Fruit fly (Drosophila melanogaster) Kc167 (cell line): ENCODE data around the gene N.

Experiments
- h ChIP-seq: fragments of >200 bp; optimal IDR thresholded peaks from 3 replicates; lab custom pipeline; 2018; ENCODE audit warnings: missing external identifiers
- insv ChIP-seq: fragments of >200 bp; optimal IDR thresholded peaks from 3 replicates; lab custom pipeline; 2018; ENCODE audit warnings: missing external identifiers
- ttk ChIP-seq: sonication (Bioruptor generic); optimal IDR thresholded peaks from 2 replicates; lab custom pipeline; 2017; ENCODE audit warnings: missing external identifiers

dm6 chrX:3189155-3189554, 54.5 kb downstream of the N start:
- TF ChIP-seq insv (lab: Kevin White, UChicago), result no peak
- no peak for TF ChIP-seq h (lab: Kevin White, UChicago)
- TF ChIP-seq ttk (lab: Kevin White, UChicago), result no peak
